Worm (Caenorhabditis elegans): ENCODE measurements around the gene pqn-89.

pqn-89 gene

ce11 chrIV:6548609-6549008, 42.1 kb downstream of the pqn-89 start, which contains the start of gene fan-1 (continued):
- TF ChIP-seq mef-2 (tag; optimal IDR thresholded peaks at IDR 0.05) = no peak
- no peak for TF ChIP-seq fkh-4 (tag; optimal IDR thresholded peaks at IDR 0.05; ENCODE audit: borderline replicate concordance)
- TF ChIP-seq swsn-7 (tag; optimal IDR thresholded peaks at IDR 0.05) = peak; percentile 63
- peak; percentile 47 for TF ChIP-seq nhr-19 (GFP tag; conservative IDR thresholded peaks at IDR 0.05)
- no peak for TF ChIP-seq nhr-237 (tag; optimal IDR thresholded peaks at IDR 0.05)
- no peak for TF ChIP-seq fkh-10 (GFP tag; optimal IDR thresholded peaks at IDR 0.05)
- peak; percentile 2 for TF ChIP-seq nhr-77 (tag; optimal IDR thresholded peaks at IDR 0.05)
- TF ChIP-seq lin-35 (GFP tag; optimal IDR thresholded peaks at IDR 0.05) = peak; percentile 98 to 99
- peak; percentile 14 for TF ChIP-seq aly-2 (tag; optimal IDR thresholded peaks at IDR 0.05)
- TF ChIP-seq hpl-2 (GFP tag; optimal IDR thresholded peaks at IDR 0.05) = no peak
- peak; percentile 43 for TF ChIP-seq fkh-8 (tag; optimal IDR thresholded peaks at IDR 0.05)
- peak; percentile 63 for TF ChIP-seq lin-13 (GFP tag; optimal IDR thresholded peaks at IDR 0.05)
- TF ChIP-seq blmp-1 (tag; optimal IDR thresholded peaks at IDR 0.05) = peak; percentile 42
- no peak for TF ChIP-seq pag-3 (tag; optimal IDR thresholded peaks at IDR 0.05; ENCODE audit: borderline replicate concordance, insufficient read depth)
- TF ChIP-seq ceh-88 (GFP tag; IDR thresholded peaks at IDR 0.05) = no peak
- TF ChIP-seq skn-1 (tag; optimal IDR thresholded peaks at IDR 0.05) = peak; percentile 74
- peak; percentile 48 for TF ChIP-seq unc-86 (tag; optimal IDR thresholded peaks at IDR 0.05)
- TF ChIP-seq aha-1 (tag; optimal IDR thresholded peaks at IDR 0.05) = no peak
- TF ChIP-seq ceh-82 (tag; optimal IDR thresholded peaks at IDR 0.05) = peak; percentile 43 to 74 (median 49)
- no peak for TF ChIP-seq egl-27 (tag; optimal IDR thresholded peaks at IDR 0.05)
- TF ChIP-seq mab-9 (GFP tag; IDR thresholded peaks at IDR 0.05) = no peak
- peak; percentile 83 for TF ChIP-seq nhr-71 (tag; optimal IDR thresholded peaks at IDR 0.05)
- TF ChIP-seq sox-4 (tag; optimal IDR thresholded peaks at IDR 0.05) = peak; percentile 52
- TF ChIP-seq lir-3 (tag; optimal IDR thresholded peaks at IDR 0.05; ENCODE audit: poor library complexity) = no peak
- TF ChIP-seq pax-3 (tag; optimal IDR thresholded peaks at IDR 0.05) = no peak
- no peak for TF ChIP-seq elt-2 (tag; optimal IDR thresholded peaks at IDR 0.05)
- peak; percentile 55 for TF ChIP-seq isw-1 (GFP tag; IDR thresholded peaks at IDR 0.05)
- peak; percentile 63 for TF ChIP-seq tbx-2 (tag; optimal IDR thresholded peaks at IDR 0.05)
- peak; percentile 53 for TF ChIP-seq dsc-1 (tag; optimal IDR thresholded peaks at IDR 0.05)
- TF ChIP-seq ces-1 (GFP tag; optimal IDR thresholded peaks at IDR 0.05) = no peak

DNA sequence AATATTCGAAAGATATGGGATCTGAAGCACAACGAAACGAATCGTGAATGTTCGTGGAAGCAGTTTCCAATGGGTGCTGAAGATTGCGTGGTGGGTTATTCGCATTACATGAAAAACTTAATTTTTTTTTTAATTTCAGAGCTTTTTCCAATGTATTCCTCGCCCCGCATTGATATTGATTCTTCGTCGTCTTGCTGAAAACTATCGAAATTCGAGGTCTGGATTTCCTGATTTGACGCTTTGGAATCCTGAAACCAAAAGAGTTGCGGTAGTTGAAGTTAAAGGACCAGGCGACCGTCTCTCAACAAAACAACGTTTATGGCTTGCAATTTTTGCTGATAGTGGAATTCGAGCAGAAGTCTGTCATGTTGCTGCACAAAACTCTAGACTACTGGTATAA, 45.5 kb downstream of the pqn-89 start:
- no peak for TF ChIP-seq fkh-4 (tag; optimal IDR thresholded peaks at IDR 0.05; ENCODE audit: borderline replicate concordance)
- TF ChIP-seq elt-2 (tag; optimal IDR thresholded peaks at IDR 0.05) = peak; percentile 24
- no peak for TF ChIP-seq efl-1 (optimal IDR thresholded peaks at IDR 0.05)
- TF ChIP-seq efl-1 (GFP tag; optimal IDR thresholded peaks at IDR 0.05 in 1 of 2) = peak in 1 of 2 experiments; percentile 90
- TF ChIP-seq lin-15B (tag; optimal IDR thresholded peaks at IDR 0.05) = no peak

DNA sequence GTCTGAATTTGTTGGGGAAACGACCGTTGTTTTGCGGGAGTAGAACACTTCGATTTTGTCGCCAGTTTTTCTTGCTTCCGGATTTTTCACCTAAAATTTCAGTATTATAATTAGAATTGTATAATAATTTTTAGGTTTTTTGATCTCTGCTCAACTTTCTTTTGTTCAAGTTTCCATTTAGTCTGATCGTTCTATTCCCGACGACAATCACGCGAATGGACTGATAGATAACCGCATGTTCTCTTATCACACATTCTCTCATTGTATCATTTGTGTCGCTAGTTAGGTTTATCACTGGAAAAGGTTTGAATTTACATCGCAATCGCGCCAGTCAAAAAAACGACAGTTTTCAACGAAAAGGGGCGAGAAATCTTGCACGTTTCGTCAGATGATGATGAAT, 48.3 kb downstream of the pqn-89 start:
- TF ChIP-seq zip-4 (GFP tag; optimal IDR thresholded peaks at IDR 0.05) (no peak), lin-39 (tag; optimal IDR thresholded peaks at IDR 0.05) (no peak), ces-1 (GFP tag; optimal IDR thresholded peaks at IDR 0.05) (no peak), tlp-1 (tag; optimal IDR thresholded peaks at IDR 0.05) (no peak), efl-1 (optimal IDR thresholded peaks at IDR 0.05) (peak in 1 of 2 experiments; percentile 14), efl-1 (GFP tag; optimal IDR thresholded peaks at IDR 0.05 in 1 of 2) (peak in 1 of 2 experiments; percentile 63), mdl-1 (tag; optimal IDR thresholded peaks at IDR 0.05) (peak in 1 of 2 experiments; percentile 46), snu-23 (GFP tag; optimal IDR thresholded peaks at IDR 0.05) (peak; percentile 19), lin-35 (GFP tag; optimal IDR thresholded peaks at IDR 0.05) (peak in 1 of 2 experiments; percentile 67), elt-2 (tag; optimal IDR thresholded peaks at IDR 0.05) (peak; percentile 70), nhr-90 (tag; optimal IDR thresholded peaks at IDR 0.05; ENCODE audit: poor library complexity) (peak; percentile 45), blmp-1 (tag; optimal IDR thresholded peaks at IDR 0.05) (peak; percentile 87), dpl-1 (GFP tag; optimal IDR thresholded peaks at IDR 0.05) (peak in 1 of 3 experiments; percentile 6), lin-14 (GFP tag; optimal IDR thresholded peaks at IDR 0.05) (peak; percentile 30), unc-130 (tag; optimal IDR thresholded peaks at IDR 0.05) (peak; percentile 28), elt-3 (tag; optimal IDR thresholded peaks at IDR 0.05) (peak in 5 of 6 experiments; percentile 54 to 94 (median 92)), hpl-2 (GFP tag; optimal IDR thresholded peaks at IDR 0.05) (peak; percentile 29), pqm-1 (tag; optimal IDR thresholded peaks at IDR 0.05) (peak; percentile 66)

All from whole organism, L1 larva.